Worm (Caenorhabditis elegans) whole organism, L4/young adult: ENCODE results near the gene F02E8.4.

ENCODE experiments used
- W03F9.2 ChIP-seq: fragments of 150-350 bp; optimal IDR thresholded peaks from 2 replicates; lab custom pipeline; 2014; ENCODE audit warnings: missing biosample characterization, missing genetic modification characterization
- dao-5 ChIP-seq: sonication (generic microtip); optimal IDR thresholded peaks from 2 replicates; lab custom pipeline; 2016; ENCODE audit warnings: missing genotype, missing genetic modification characterization, moderate library complexity, missing compliant biosample characterization
- him-1 ChIP-seq: sonication (generic microtip); optimal IDR thresholded peaks from 2 replicates; lab custom pipeline; 2016; ENCODE audit warnings: missing genotype, missing genetic modification reagents, missing genetic modification characterization, missing compliant biosample characterization

- TF ChIP-seq W03F9.2 (tag; lab: Kevin White, UChicago) (no peak), dao-5 (tag; lab: Kevin White, UChicago) (no peak), him-1 (no peak)
Measured at ce11 chrX:4466218-4466617, 12.3 kb downstream of the F02E8.4 start, which contains the start of gene nmur-3.
